Worm (Caenorhabditis elegans) whole organism, L3 larva: ENCODE measurements around the gene F17E9.15.

Experiments used
- ama-1 ChIP-seq: fragments of 150-350 bp; optimal IDR thresholded peaks from 2 replicates; lab custom pipeline; 2018
- elt-3 ChIP-seq, 3 experiments: fragments of 150-350 bp in 1 of 3; sonication (generic microtip) in 2 of 3; optimal IDR thresholded peaks; 2 replicates in 2 of 3; 4 replicates in 1 of 3; lab custom pipeline; 2014 to 2017; ENCODE audit warnings: missing biosample characterization in 3 of 3, missing genetic modification characterization in 3 of 3
- eor-1 ChIP-seq, 2 experiments: fragments of 150-350 bp; optimal IDR thresholded peaks; 2 replicates each; lab custom pipeline; 2014 to 2018; ENCODE audit warnings: missing biosample characterization in 2 of 2, missing genetic modification characterization in 2 of 2
- jun-1 ChIP-seq: fragments of 150-350 bp; optimal IDR thresholded peaks from 2 replicates; lab custom pipeline; 2014; ENCODE audit warnings: missing biosample characterization, missing genetic modification reagents, missing genetic modification characterization
- nfya-1 ChIP-seq: sonication (generic microtip); optimal IDR thresholded peaks from 2 replicates; lab custom pipeline; 2017; ENCODE audit warnings: missing genetic modification characterization, mild to moderate bottlenecking, missing compliant biosample characterization, antibody characterized with exemption, moderate library complexity; ENCODE audit not compliant: insufficient read depth
- nhr-11 ChIP-seq: fragments of 150-350 bp; optimal IDR thresholded peaks from 2 replicates; lab custom pipeline; 2014; ENCODE audit warnings: missing biosample characterization, missing genetic modification characterization
- nhr-28 ChIP-seq: fragments of 150-350 bp; optimal IDR thresholded peaks from 2 replicates; lab custom pipeline; 2014; ENCODE audit warnings: missing biosample characterization, missing genetic modification characterization
- pha-4 ChIP-seq: fragments of 150-350 bp; optimal IDR thresholded peaks from 2 replicates; lab custom pipeline; 2014; ENCODE audit warnings: missing biosample characterization, missing genetic modification reagents, missing genetic modification characterization
- skn-1 ChIP-seq: fragments of 150-350 bp; optimal IDR thresholded peaks from 2 replicates; lab custom pipeline; 2014; ENCODE audit warnings: missing biosample characterization, missing genetic modification characterization
- unc-62 ChIP-seq: fragments of 150-350 bp; sonication (generic microtip); optimal IDR thresholded peaks from 4 replicates; lab custom pipeline; 2014; ENCODE audit warnings: missing biosample characterization, missing genetic modification reagents, missing genetic modification characterization
- zag-1 ChIP-seq: fragments of 150-350 bp; optimal IDR thresholded peaks from 2 replicates; lab custom pipeline; 2014; ENCODE audit warnings: missing biosample characterization, missing genetic modification characterization
- ztf-11 ChIP-seq: fragments of 150-350 bp; optimal IDR thresholded peaks from 2 replicates; lab custom pipeline; 2014; ENCODE audit warnings: missing biosample characterization, missing genetic modification characterization

- TF ChIP-seq skn-1 (tag; lab: Kevin White, UChicago): no peak
- TF ChIP-seq eor-1 (tag; optimal IDR thresholded peaks at IDR 0.05; lab: Kevin White, UChicago): no peak
- no peak for TF ChIP-seq jun-1 (tag; lab: Kevin White, UChicago)
- TF ChIP-seq ztf-11 (tag; lab: Kevin White, UChicago): no peak
- TF ChIP-seq nfya-1 (tag; lab: Kevin White, UChicago): no peak
- no peak for TF ChIP-seq ama-1
- no peak for TF ChIP-seq nhr-11
- no peak for TF ChIP-seq unc-62 (GFP tag; lab: Kevin White, UChicago)
- TF ChIP-seq pha-4 (tag; lab: Kevin White, UChicago): no peak
- no peak for TF ChIP-seq zag-1 (tag; lab: Kevin White, UChicago)
- TF ChIP-seq elt-3 (tag; optimal IDR thresholded peaks at IDR 0.05; lab: Kevin White, UChicago): no peak
- no peak for TF ChIP-seq nhr-28 (tag; lab: Kevin White, UChicago)
Observed at ce11 chrIV:8312846-8313245, 34.4 kb upstream of the F17E9.15 start, which contains the start of gene F35H10.10.
